Worm (Caenorhabditis elegans): ENCODE data around the gene nas-17.

- no peak for TF ChIP-seq elt-2 (tag; optimal IDR thresholded peaks at IDR 0.05)
- TF ChIP-seq T23F11.4 (GFP tag; optimal IDR thresholded peaks at IDR 0.05) = no peak
- no peak for TF ChIP-seq ahr-1 (tag; optimal IDR thresholded peaks at IDR 0.05)
- no peak for TF ChIP-seq nhr-232 (tag; optimal IDR thresholded peaks at IDR 0.05)
- TF ChIP-seq C38D4.7 (GFP tag; optimal IDR thresholded peaks at IDR 0.05) = no peak
- TF ChIP-seq hlh-6 (tag; optimal IDR thresholded peaks at IDR 0.05) = no peak
- TF ChIP-seq hlh-13 (GFP tag; optimal IDR thresholded peaks at IDR 0.05) = no peak
- no peak for TF ChIP-seq ceh-14 (tag; optimal IDR thresholded peaks at IDR 0.05)
- TF ChIP-seq sdc-2 (tag; optimal IDR thresholded peaks at IDR 0.05) = no peak
- TF ChIP-seq dmd-4 (tag; optimal IDR thresholded peaks at IDR 0.05; ENCODE audit: borderline replicate concordance) = no peak
Measured at ce11 chrV:11383032-11383431, 15.7 kb upstream of the nas-17 start, which contains the start of gene F55C10.5.

All from whole organism, late embryonic.